Fruit fly (Drosophila melanogaster) whole organism, embryonic: Measurements from ENCODE around the gene CG13694.

Source experiments
- BEAF-32 ChIP-seq: fragments of 200-800 bp; sonication (Bioruptor generic); optimal IDR thresholded peaks from 3 replicates; lab custom pipeline; 2017; ENCODE audit warnings: missing biosample characterization, missing genetic modification characterization, mild to moderate bottlenecking, moderate library complexity, missing genetic modification reagents
- CG1024 ChIP-seq: fragments of 200-800 bp; sonication (Bioruptor generic); IDR thresholded peaks from 2 replicates; pipeline ENCODE4 v1.3.6; 2022; ENCODE audit warnings: missing biosample characterization, missing genetic modification characterization
- CG11560 ChIP-seq: fragments of 200-800 bp; sonication (Bioruptor generic); IDR thresholded peaks from 3 replicates; pipeline ENCODE4 v1.3.6; 2022; ENCODE audit warnings: missing biosample characterization, missing genetic modification characterization
- CG13296 ChIP-seq: fragments of 200-800 bp; sonication (Bioruptor generic); optimal IDR thresholded peaks from 3 replicates; lab custom pipeline; 2018; ENCODE audit warnings: missing biosample characterization, mild to moderate bottlenecking, missing genetic modification characterization
- CG13894 ChIP-seq: fragments of 200-800 bp; sonication (Bioruptor generic); optimal IDR thresholded peaks from 3 replicates; lab custom pipeline; 2018; ENCODE audit warnings: missing biosample characterization, mild to moderate bottlenecking, missing genetic modification characterization, moderate library complexity
- CG15011 ChIP-seq: fragments of 200-800 bp; sonication (Bioruptor generic); optimal IDR thresholded peaks from 3 replicates; lab custom pipeline; 2018; ENCODE audit warnings: missing biosample characterization, mild to moderate bottlenecking, missing genetic modification characterization
- CG1603 ChIP-seq: fragments of 200-800 bp; sonication (Bioruptor generic); optimal IDR thresholded peaks from 2 replicates; lab custom pipeline; 2019; ENCODE audit warnings: missing biosample characterization, mild to moderate bottlenecking, missing genetic modification characterization, moderate library complexity
- CG16815 ChIP-seq: fragments of 200-800 bp; sonication (Bioruptor generic); optimal IDR thresholded peaks from 3 replicates; lab custom pipeline; 2017; ENCODE audit warnings: missing biosample characterization, mild to moderate bottlenecking, missing genetic modification characterization
- CG18599 ChIP-seq: fragments of 200-800 bp; sonication (Bioruptor generic); optimal IDR thresholded peaks from 3 replicates; lab custom pipeline; 2017; ENCODE audit warnings: missing biosample characterization, missing genetic modification characterization, mild to moderate bottlenecking, moderate library complexity, missing genetic modification reagents
- CG18764 ChIP-seq: fragments of 200-800 bp; sonication (Bioruptor generic); optimal IDR thresholded peaks from 3 replicates; lab custom pipeline; 2016; ENCODE audit warnings: missing biosample characterization, missing genetic modification characterization
- CG2199 ChIP-seq: fragments of 200-800 bp; sonication (Bioruptor generic); IDR thresholded peaks from 3 replicates; pipeline ENCODE4 v1.3.6; 2022; ENCODE audit warnings: missing biosample characterization, missing genetic modification characterization
- CG2678 ChIP-seq: fragments of 200-800 bp; sonication (Bioruptor generic); optimal IDR thresholded peaks from 3 replicates; lab custom pipeline; 2019; ENCODE audit warnings: missing biosample characterization, mild to moderate bottlenecking, missing genetic modification characterization, moderate library complexity
- CG2875 ChIP-seq: fragments of 200-800 bp; sonication (Bioruptor generic); optimal IDR thresholded peaks from 2 replicates; lab custom pipeline; 2017; ENCODE audit warnings: missing biosample characterization, mild to moderate bottlenecking, missing genetic modification characterization, missing genetic modification reagents
- CG32767 ChIP-seq: fragments of 200-800 bp; sonication (Bioruptor generic); IDR thresholded peaks from 2 replicates; pipeline ENCODE4 v1.3.6; 2022; ENCODE audit warnings: missing biosample characterization, missing genetic modification characterization
- CG32772 ChIP-seq: fragments of 200-800 bp; sonication (Bioruptor generic); IDR thresholded peaks from 2 replicates; pipeline ENCODE4 v1.3.6; 2022; ENCODE audit warnings: missing biosample characterization, missing genetic modification characterization
- CG5953 ChIP-seq: fragments of 200-800 bp; sonication (Bioruptor generic); IDR thresholded peaks from 2 replicates; pipeline ENCODE4 v1.3.6; 2022; ENCODE audit warnings: missing biosample characterization, missing genetic modification characterization
- CG6765 ChIP-seq: fragments of 200-800 bp; sonication (Bioruptor generic); optimal IDR thresholded peaks from 3 replicates; lab custom pipeline; 2017; ENCODE audit warnings: missing biosample characterization, mild to moderate bottlenecking, missing genetic modification characterization
- Chrac-16 ChIP-seq: fragments of 200-800 bp; sonication (Bioruptor generic); optimal IDR thresholded peaks from 3 replicates; lab custom pipeline; 2016; ENCODE audit warnings: missing biosample characterization, missing genetic modification characterization
- Dbx ChIP-seq: fragments of 200-800 bp; sonication (Bioruptor generic); IDR thresholded peaks from 3 replicates; pipeline ENCODE4 v1.3.6; 2022; ENCODE audit warnings: missing biosample characterization, missing genetic modification characterization
- Dll ChIP-seq: fragments of 200-800 bp; sonication (Bioruptor generic); IDR thresholded peaks from 4 replicates; pipeline ENCODE4 v1.3.6; 2022; ENCODE audit warnings: missing biosample characterization, missing genetic modification characterization; ENCODE audit not compliant: partially characterized antibody
- Dp ChIP-seq: fragments of 200-800 bp; sonication (Bioruptor generic); optimal IDR thresholded peaks from 2 replicates; lab custom pipeline; 2018; ENCODE audit warnings: missing biosample characterization, mild to moderate bottlenecking, missing genetic modification characterization, moderate library complexity
- Elba2 ChIP-seq: fragments of 200-800 bp; sonication (Bioruptor generic); optimal IDR thresholded peaks from 3 replicates; lab custom pipeline; 2016; ENCODE audit warnings: missing biosample characterization, missing genetic modification characterization
- Ets65A ChIP-seq: fragments of 200-800 bp; sonication (Bioruptor generic); peaks from one replicate; lab custom pipeline; 2016; ENCODE audit warnings: missing biosample characterization, missing genetic modification characterization
- Fer2 ChIP-seq: fragments of 200-800 bp; sonication (Bioruptor generic); optimal IDR thresholded peaks from 2 replicates; lab custom pipeline; 2018; ENCODE audit warnings: missing biosample characterization, mild to moderate bottlenecking, missing genetic modification characterization, moderate library complexity
- HLH4C ChIP-seq: fragments of 200-800 bp; sonication (Bioruptor generic); IDR thresholded peaks from 3 replicates; pipeline ENCODE4 v1.3.6; 2022; ENCODE audit warnings: missing biosample characterization, missing genetic modification characterization; ENCODE audit not compliant: partially characterized antibody
- MESR4 ChIP-seq: fragments of 200-800 bp; sonication (Bioruptor generic); optimal IDR thresholded peaks from 2 replicates; lab custom pipeline; 2018; ENCODE audit warnings: missing biosample characterization, mild to moderate bottlenecking, missing genetic modification characterization, moderate library complexity
- Neu2 ChIP-seq: fragments of 200-800 bp; sonication (Bioruptor generic); optimal IDR thresholded peaks from 3 replicates; lab custom pipeline; 2016; ENCODE audit warnings: missing biosample characterization, missing genetic modification characterization, borderline replicate concordance
- NfI ChIP-seq: fragments of 200-800 bp; sonication (Bioruptor generic); optimal IDR thresholded peaks from 3 replicates; lab custom pipeline; 2018; ENCODE audit warnings: missing biosample characterization, mild to moderate bottlenecking, missing genetic modification characterization, moderate library complexity
- Rfx ChIP-seq: fragments of 200-800 bp; sonication (Bioruptor generic); IDR thresholded peaks from 2 replicates; pipeline ENCODE4 v1.3.6; 2022; ENCODE audit warnings: missing biosample characterization, missing genetic modification characterization
- cg ChIP-seq: fragments of 200-800 bp; sonication (Bioruptor generic); optimal IDR thresholded peaks from 3 replicates; lab custom pipeline; 2019; ENCODE audit warnings: missing biosample characterization, mild to moderate bottlenecking, missing genetic modification characterization, moderate library complexity
- cwo ChIP-seq: fragments of 200-800 bp; sonication (Bioruptor generic); optimal IDR thresholded peaks from 3 replicates; lab custom pipeline; 2017; ENCODE audit warnings: missing biosample characterization, missing genetic modification characterization, mild to moderate bottlenecking, moderate library complexity, missing genetic modification reagents
- ham ChIP-seq: fragments of 200-800 bp; sonication (Bioruptor generic); IDR thresholded peaks from 2 replicates; pipeline ENCODE4 v1.3.6; 2022; ENCODE audit warnings: missing biosample characterization, missing genetic modification characterization
- hth ChIP-seq: fragments of >200 bp; optimal IDR thresholded peaks from 2 replicates; lab custom pipeline; 2017; ENCODE audit warnings: inconsistent platforms
- insv ChIP-seq, 2 experiments: fragments of 200-800 bp; sonication (Bioruptor generic); optimal IDR thresholded peaks; 3 replicates each; lab custom pipeline; 2016 to 2018; ENCODE audit warnings: missing biosample characterization in 2 of 2, missing genetic modification characterization in 2 of 2
- inv ChIP-seq: fragments of 200-800 bp; sonication (Bioruptor generic); IDR thresholded peaks from 2 replicates; pipeline ENCODE4 v1.3.6; 2022; ENCODE audit warnings: missing biosample characterization, missing genetic modification characterization; ENCODE audit not compliant: partially characterized antibody
- lilli ChIP-seq: fragments of 200-800 bp; sonication (Bioruptor generic); optimal IDR thresholded peaks from 3 replicates; lab custom pipeline; 2016; ENCODE audit warnings: missing biosample characterization, missing genetic modification characterization
- lola ChIP-seq, 3 experiments: fragments of >200 bp in 2 of 3; fragments of 200-800 bp in 1 of 3; sonication (Bioruptor generic) in 1 of 3; optimal IDR thresholded peaks; 2 replicates each; lab custom pipeline; 2017 to 2019; ENCODE audit warnings: missing biosample characterization in 3 of 3, missing genetic modification characterization in 3 of 3, mild to moderate bottlenecking in 1 of 3, moderate library complexity in 1 of 3
- lov ChIP-seq, 2 experiments: fragments of 200-800 bp in 1 of 2; fragments of >200 bp in 1 of 2; sonication (Bioruptor generic) in 1 of 2; IDR thresholded peaks in 1 of 2; optimal IDR thresholded peaks in 1 of 2; 2 replicates in 1 of 2; 3 replicates in 1 of 2; pipeline versions ENCODE4 v1.3.6 to Lab custom; 2017 to 2022; ENCODE audit warnings: missing biosample characterization in 1 of 2, missing genetic modification characterization in 1 of 2
- nmo ChIP-seq: fragments of 200-800 bp; sonication (Bioruptor generic); optimal IDR thresholded peaks from 2 replicates; lab custom pipeline; 2018; ENCODE audit warnings: missing biosample characterization, mild to moderate bottlenecking, missing genetic modification characterization, moderate library complexity
- pita ChIP-seq: fragments of 200-800 bp; sonication (Bioruptor generic); optimal IDR thresholded peaks from 2 replicates; lab custom pipeline; 2017; ENCODE audit warnings: missing biosample characterization, mild to moderate bottlenecking, missing genetic modification characterization
- salm ChIP-seq: fragments of 200-800 bp; sonication (Bioruptor generic); optimal IDR thresholded peaks from 2 replicates; lab custom pipeline; 2018; ENCODE audit warnings: missing biosample characterization, mild to moderate bottlenecking, missing genetic modification characterization
- schlank ChIP-seq: fragments of 200-800 bp; sonication (Bioruptor generic); optimal IDR thresholded peaks from 2 replicates; lab custom pipeline; 2018; ENCODE audit warnings: missing biosample characterization, mild to moderate bottlenecking, missing genetic modification characterization
- sens-2 ChIP-seq: fragments of 200-800 bp; sonication (Bioruptor generic); IDR thresholded peaks from 2 replicates; pipeline ENCODE4 v1.3.6; 2022; ENCODE audit warnings: missing biosample characterization, missing genetic modification characterization
- twi ChIP-seq: fragments of 200-800 bp; optimal IDR thresholded peaks from 2 replicates; lab custom pipeline; 2019; ENCODE audit warnings: missing biosample characterization, mild to moderate bottlenecking, missing genetic modification characterization, moderate library complexity

The CG13694 gene

DNA sequence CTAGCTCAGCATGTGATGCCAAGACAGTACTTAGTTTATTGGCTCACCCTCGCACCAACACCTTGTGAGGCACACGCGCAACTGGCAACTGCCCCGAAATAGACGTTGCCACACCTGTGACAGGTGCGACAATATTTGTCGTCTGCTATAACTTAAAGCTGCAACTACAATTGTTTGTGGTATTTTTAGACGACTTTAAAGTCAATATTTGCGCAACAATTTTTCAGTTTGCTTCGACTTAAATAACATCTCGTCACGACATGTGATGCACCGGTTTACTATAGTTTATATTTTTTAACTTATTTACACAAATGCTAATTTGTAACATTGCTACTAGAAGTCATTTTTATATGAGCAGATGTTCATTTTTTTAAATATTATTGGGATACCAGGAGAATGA is 35.1 kb downstream of the CG13694 start (continued):
- TF ChIP-seq BEAF-32 (GFP tag; lab: Kevin White, UChicago), result no peak
- TF ChIP-seq CG32767 (GFP tag; lab: Robert Waterston, UW), result no peak
- TF ChIP-seq CG2678, result peak; percentile 63
- peak; percentile 72 for TF ChIP-seq CG13296
- peak; percentile 78 for TF ChIP-seq CG6765 (GFP tag; lab: Kevin White, UChicago)
- TF ChIP-seq CG2875 (GFP tag; lab: Kevin White, UChicago), result peak; percentile 66
- no peak for TF ChIP-seq cg
- TF ChIP-seq ham (GFP tag; lab: Robert Waterston, UW), result no peak
- no peak for TF ChIP-seq CG5953 (GFP tag; lab: Robert Waterston, UW)
- peak; percentile 22 for TF ChIP-seq NfI
- no peak for TF ChIP-seq Dll
- TF ChIP-seq CG15011, result peak; percentile 28
- peak; percentile 8 for TF ChIP-seq CG1603
- TF ChIP-seq MESR4, result no peak
- TF ChIP-seq Dp (GFP tag; lab: Kevin White, UChicago), result no peak
- TF ChIP-seq CG1024, result no peak
- no peak for TF ChIP-seq pita (GFP tag; lab: Kevin White, UChicago)
- TF ChIP-seq cwo (GFP tag; lab: Kevin White, UChicago), result peak; percentile 29
- TF ChIP-seq lilli (GFP tag; lab: Kevin White, UChicago), result peak; percentile 2
- TF ChIP-seq CG18599, result peak; percentile 74
- TF ChIP-seq lola (GFP tag; optimal IDR thresholded peaks at IDR 0.05; lab: Kevin White, UChicago), result peak in 1 of 3 experiments; percentile 1
- TF ChIP-seq Neu2, result no peak
- peak in 1 of 2 experiments; percentile 5 for TF ChIP-seq insv (GFP tag; optimal IDR thresholded peaks at IDR 0.05; lab: Kevin White, UChicago)
- TF ChIP-seq CG11560 (tag; lab: Robert Waterston, UW), result no peak
- TF ChIP-seq CG32772 (GFP tag; lab: Robert Waterston, UW), result no peak
- TF ChIP-seq inv (GFP tag; lab: Robert Waterston, UW), result no peak
- TF ChIP-seq Rfx (GFP tag; lab: Robert Waterston, UW), result no peak
- no peak for TF ChIP-seq Fer2 (tag; lab: Kevin White, UChicago)
- no peak for TF ChIP-seq sens-2 (GFP tag; lab: Robert Waterston, UW)
- no peak for TF ChIP-seq Elba2 (GFP tag; lab: Kevin White, UChicago)
- peak; percentile 10 for TF ChIP-seq CG18764 (GFP tag; lab: Kevin White, UChicago)
- peak; percentile 40 for TF ChIP-seq salm
- no peak for TF ChIP-seq CG16815

- TF ChIP-seq CG13894 (tag; lab: Kevin White, UChicago), result no peak
- TF ChIP-seq twi (tag; lab: Kevin White, UChicago), result no peak
- TF ChIP-seq CG2199 (GFP tag; lab: Robert Waterston, UW), result 0 out of 3 replicates have a peak, but pooled peaks have one; percentile 77
- TF ChIP-seq lov (optimal IDR thresholded peaks at IDR 0.05; lab: Kevin White, UChicago), result no peak
- TF ChIP-seq lov (GFP tag; IDR thresholded peaks at IDR 0.05; lab: Robert Waterston, UW), result 0 out of 3 replicates have a peak, but pooled peaks have one; percentile 28
- no peak for TF ChIP-seq nmo (GFP tag; lab: Kevin White, UChicago)
- TF ChIP-seq Chrac-16 (GFP tag; lab: Kevin White, UChicago), result no peak
- no peak for TF ChIP-seq hth (lab: Kevin White, UChicago)
- no peak for TF ChIP-seq HLH4C
- TF ChIP-seq Dbx (GFP tag; lab: Robert Waterston, UW), result no peak
- peak; percentile 4 for TF ChIP-seq Ets65A (GFP tag; lab: Kevin White, UChicago)
- no peak for TF ChIP-seq schlank
These were observed 37.5 kb downstream of the CG13694 start for dm6 chr2L:78828-79227.
